Worm (Caenorhabditis elegans): ENCODE measurements around the gene gcy-34.

DNA sequence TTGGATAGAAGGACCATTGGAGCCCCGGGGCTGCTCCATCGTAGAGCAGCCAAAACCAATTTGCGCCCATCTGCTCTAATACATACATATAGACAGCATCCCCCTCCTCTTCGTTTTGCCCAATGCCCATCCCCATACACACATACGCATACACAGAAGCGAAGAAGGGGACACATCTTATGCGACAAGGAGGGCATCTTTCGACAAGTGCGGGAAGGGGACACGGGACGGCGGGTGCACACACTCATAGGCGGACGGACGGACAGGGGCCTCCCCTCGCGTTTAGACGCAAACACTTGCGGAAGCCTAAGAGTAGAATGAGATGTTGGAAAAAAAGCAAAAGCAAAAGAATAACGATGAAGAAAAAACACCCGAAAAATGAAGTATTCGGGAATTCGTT lies 10.7 kb upstream of the gcy-34 start:
- TF ChIP-seq F13H6.1 (tag; optimal IDR thresholded peaks at IDR 0.05) (no peak), elt-2 (tag; optimal IDR thresholded peaks at IDR 0.05) (peak; percentile 7), pqm-1 (tag; optimal IDR thresholded peaks at IDR 0.05) (no peak), ama-1 (optimal IDR thresholded peaks at IDR 0.05) (no peak), pros-1 (tag; optimal IDR thresholded peaks at IDR 0.05) (peak; percentile 61), pha-4 (tag; optimal IDR thresholded peaks at IDR 0.05) (no peak), ceh-14 (tag; optimal IDR thresholded peaks at IDR 0.05) (peak; percentile 64), hlh-13 (GFP tag; optimal IDR thresholded peaks at IDR 0.05) (no peak)
